Worm (Caenorhabditis elegans): ENCODE results near the gene emc-5.

The emc-5 gene

ce11 chrII:11537115-11537514, 40.5 kb downstream of the emc-5 start (continued):
- TF ChIP-seq nfya-1 (tag; optimal IDR thresholded peaks at IDR 0.05; ENCODE audit: borderline replicate concordance, insufficient read depth) (no peak), mel-28 (tag; optimal IDR thresholded peaks at IDR 0.05; ENCODE audit: borderline replicate concordance) (no peak), Y95B8A.8 (GFP tag; IDR thresholded peaks at IDR 0.05) (peak; percentile 81; the same call in 1 of the 2 replicates), hmg-1.2 (GFP tag; IDR thresholded peaks at IDR 0.05) (peak; percentile 92), tbx-9 (tag; optimal IDR thresholded peaks at IDR 0.05; ENCODE audit: borderline replicate concordance) (no peak), hmg-20 (GFP tag; IDR thresholded peaks at IDR 0.05) (no peak), zfh-2 (GFP tag; conservative IDR thresholded peaks at IDR 0.05) (peak; percentile 85), snpc-3.4 (tag; optimal IDR thresholded peaks at IDR 0.05) (peak; percentile 89), pha-4 (tag; optimal IDR thresholded peaks at IDR 0.05) (no peak), mcd-1 (GFP tag; IDR thresholded peaks at IDR 0.05) (peak; percentile 78), lin-40 (tag; optimal IDR thresholded peaks at IDR 0.05) (no peak), ceh-40 (GFP tag; IDR thresholded peaks at IDR 0.05) (no peak), K12H6.12 (tag; optimal IDR thresholded peaks at IDR 0.05) (no peak), sptf-2 (GFP tag; optimal IDR thresholded peaks at IDR 0.05) (no peak), Y53G8AR.9 (GFP tag; conservative IDR thresholded peaks at IDR 0.05) (0 out of 2 replicates have a peak, but pooled peaks have one; percentile 68), B0261.1 (tag; optimal IDR thresholded peaks at IDR 0.05) (no peak), ztf-18 (tag; optimal IDR thresholded peaks at IDR 0.05) (peak; percentile 2), let-526 (GFP tag; IDR thresholded peaks at IDR 0.05) (no peak), F33H1.4 (GFP tag; IDR thresholded peaks at IDR 0.05) (peak; percentile 79), mes-4 (tag; optimal IDR thresholded peaks at IDR 0.05) (no peak), ztf-3 (GFP tag; optimal IDR thresholded peaks at IDR 0.05) (no peak), F52B5.7 (tag; optimal IDR thresholded peaks at IDR 0.05) (no peak), aptf-2 (GFP tag; conservative IDR thresholded peaks at IDR 0.05) (peak; percentile 85), F37B4.10 (GFP tag; IDR thresholded peaks at IDR 0.05) (peak; percentile 78; the same call in 1 of the 2 replicates), nhr-120 (GFP tag; IDR thresholded peaks at IDR 0.05) (no peak), aptf-3 (GFP tag; IDR thresholded peaks at IDR 0.05) (no peak), somi-1 (GFP tag; optimal IDR thresholded peaks at IDR 0.05) (no peak), tbp1 (GFP tag; optimal IDR thresholded peaks at IDR 0.05) (peak; percentile 59), ceh-58 (GFP tag; IDR thresholded peaks at IDR 0.05) (0 out of 2 replicates have a peak, but pooled peaks have one; percentile 20), C17E4.6 (GFP tag; IDR thresholded peaks at IDR 0.05) (peak; percentile 78), repo-1 (tag; optimal IDR thresholded peaks at IDR 0.05) (no peak), attf-6 (GFP tag; IDR thresholded peaks at IDR 0.05) (0 out of 2 replicates have a peak, but pooled peaks have one; percentile 54), atf-7 (tag; optimal IDR thresholded peaks at IDR 0.05) (no peak), K11D2.4 (GFP tag; IDR thresholded peaks at IDR 0.05) (no peak), egl-44 (GFP tag; IDR thresholded peaks at IDR 0.05) (no peak), F55B11.4 (tag; optimal IDR thresholded peaks at IDR 0.05; ENCODE audit: borderline replicate concordance, insufficient read depth) (no peak), hrde-1 (tag; optimal IDR thresholded peaks at IDR 0.05; ENCODE audit: borderline replicate concordance) (peak; percentile 44), ztf-26 (tag; optimal IDR thresholded peaks at IDR 0.05) (no peak), bed-1 (GFP tag; IDR thresholded peaks at IDR 0.05) (no peak), attf-5 (GFP tag; optimal IDR thresholded peaks at IDR 0.05) (no peak), dpl-1 (GFP tag; optimal IDR thresholded peaks at IDR 0.05) (peak; percentile 88), rpc-1 (optimal IDR thresholded peaks at IDR 0.05) (no peak), rpc-1 (tag; optimal IDR thresholded peaks at IDR 0.05) (no peak), hlh-12 (tag; optimal IDR thresholded peaks at IDR 0.05) (no peak), nhr-179 (tag; optimal IDR thresholded peaks at IDR 0.05) (no peak), Y56A3A.18 (GFP tag; IDR thresholded peaks at IDR 0.05) (no peak), madf-6 (GFP tag; IDR thresholded peaks at IDR 0.05) (peak; percentile 98), C06A6.2 (GFP tag; conservative IDR thresholded peaks at IDR 0.05) (no peak), ztf-6 (GFP tag; IDR thresholded peaks at IDR 0.05) (no peak)

Data from whole organism, young adult.